Worm (Caenorhabditis elegans) whole organism, midembryonic: ENCODE measurements around the gene F14H8.5.
"Not testable (repeated sequence)": the region's sequence is repeated elsewhere in the genome, so short reads cannot be mapped to it uniquely, and the experiment has no call there.

Experiments used
- T22C8.4 ChIP-seq: fragments of 200-800 bp; sonication (Bioruptor generic); IDR thresholded peaks from 2 replicates; pipeline ENCODE4 v1.3.6; 2022; ENCODE audit warnings: missing genetic modification characterization, missing compliant biosample characterization
- cog-1 ChIP-seq: sonication (generic microtip); optimal IDR thresholded peaks from 2 replicates; lab custom pipeline; 2016; ENCODE audit warnings: missing genetic modification characterization, missing compliant biosample characterization
- flt-1 ChIP-seq: fragments of 200-800 bp; sonication (Bioruptor generic); IDR thresholded peaks from 2 replicates; pipeline ENCODE4 v1.3.6; 2022; ENCODE audit warnings: missing genetic modification characterization, missing compliant biosample characterization
- klf-2 ChIP-seq: fragments of 200-800 bp; sonication (Bioruptor generic); conservative IDR thresholded peaks from 2 replicates; pipeline ENCODE4 v1.3.6; 2022; ENCODE audit warnings: missing genetic modification reagents, missing genetic modification characterization, missing compliant biosample characterization
- med-1 ChIP-seq: sonication (generic microtip); optimal IDR thresholded peaks from 2 replicates; lab custom pipeline; 2017; ENCODE audit warnings: missing genetic modification characterization, mild to moderate bottlenecking, missing compliant biosample characterization, antibody characterized with exemption, missing genetic modification reagents; ENCODE audit not compliant: insufficient read depth
- ref-1 ChIP-seq: fragments of 200-800 bp; sonication (Bioruptor generic); conservative IDR thresholded peaks from 2 replicates; pipeline ENCODE4 v1.3.6; 2022; ENCODE audit warnings: missing genetic modification reagents, missing genetic modification characterization, missing compliant biosample characterization
- tab-1 ChIP-seq: fragments of 200-800 bp; sonication (Bioruptor generic); IDR thresholded peaks from 2 replicates; pipeline ENCODE4 v1.3.6; 2022; ENCODE audit warnings: missing genetic modification characterization, missing compliant biosample characterization
- ztf-23 ChIP-seq: fragments of 200-800 bp; sonication (Bioruptor generic); IDR thresholded peaks from 2 replicates; pipeline ENCODE4 v1.3.6; 2022; ENCODE audit warnings: missing genetic modification reagents, missing genetic modification characterization, missing compliant biosample characterization
- ztf-29 ChIP-seq: fragments of 200-800 bp; sonication (Bioruptor generic); IDR thresholded peaks from 2 replicates; pipeline ENCODE4 v1.3.6; 2022; ENCODE audit warnings: missing genetic modification reagents, missing genetic modification characterization, missing compliant biosample characterization

Gene F14H8.5

ce11 chrV:15036769-15037168 is 15.9 kb downstream of the F14H8.5 start, which contains the start of gene melo-3:
TSS of gene melo-3 (minus strand) at chrV:15036869.
- TF ChIP-seq flt-1; T22C8.4; ztf-23 (GFP tag; lab: Robert Waterston, UW): not testable (repeated sequence)

- no peak for TF ChIP-seq ref-1 (GFP tag; lab: Robert Waterston, UW)
- no peak for TF ChIP-seq cog-1 (tag; lab: Kevin White, UChicago)
- no peak for TF ChIP-seq ztf-29 (GFP tag; lab: Robert Waterston, UW)
- TF ChIP-seq ztf-23 (GFP tag; lab: Robert Waterston, UW): no peak
- no peak for TF ChIP-seq flt-1
- no peak for TF ChIP-seq med-1 (GFP tag; lab: Kevin White, UChicago)
- no peak for TF ChIP-seq klf-2 (GFP tag; lab: Robert Waterston, UW)
- no peak for TF ChIP-seq tab-1 (GFP tag; lab: Robert Waterston, UW)
- TF ChIP-seq T22C8.4: no peak
Observed at ce11 chrV:15048107-15048506, 27.3 kb downstream of the F14H8.5 start, which contains the start of gene sdc-3. TSS of gene sdc-3 (minus strand) at chrV:15048207.

- TF ChIP-seq flt-1 (no peak), med-1 (GFP tag; lab: Kevin White, UChicago) (no peak), tab-1 (GFP tag; lab: Robert Waterston, UW) (no peak), ref-1 (GFP tag; lab: Robert Waterston, UW) (no peak), T22C8.4 (no peak), ztf-29 (GFP tag; lab: Robert Waterston, UW) (no peak), ztf-23 (GFP tag; lab: Robert Waterston, UW) (no peak), cog-1 (tag; lab: Kevin White, UChicago) (no peak)
Observed at ce11 chrV:15051720-15052119, 30.9 kb downstream of the F14H8.5 start.

- TF ChIP-seq tab-1 (GFP tag; lab: Robert Waterston, UW) (no peak), ztf-23 (GFP tag; lab: Robert Waterston, UW) (no peak), cog-1 (tag; lab: Kevin White, UChicago) (no peak), ref-1 (GFP tag; lab: Robert Waterston, UW) (no peak), ztf-29 (GFP tag; lab: Robert Waterston, UW) (no peak), T22C8.4 (no peak), flt-1 (no peak), klf-2 (GFP tag; lab: Robert Waterston, UW) (no peak), med-1 (GFP tag; lab: Kevin White, UChicago) (no peak)
Observed at ce11 chrV:15052368-15052767, 31.5 kb downstream of the F14H8.5 start, which contains the start of the genes fbxa-82 and C25D7.5. TSS of gene fbxa-82 (minus strand) at chrV:15052530. TSS of gene C25D7.5 (plus strand) at chrV:15052650.

- TF ChIP-seq tab-1 (GFP tag; lab: Robert Waterston, UW) (no peak), ref-1 (GFP tag; lab: Robert Waterston, UW) (no peak)
Observed at ce11 chrV:15054733-15055132, 33.9 kb downstream of the F14H8.5 start.

- TF ChIP-seq tab-1 (GFP tag; lab: Robert Waterston, UW) (no peak), med-1 (GFP tag; lab: Kevin White, UChicago) (no peak), cog-1 (tag; lab: Kevin White, UChicago) (no peak), ztf-29 (GFP tag; lab: Robert Waterston, UW) (no peak), flt-1 (no peak)
Observed at ce11 chrV:15055873-15056272, 35.0 kb downstream of the F14H8.5 start, which contains the start of gene C25D7.16. TSS of gene C25D7.16 (plus strand) at chrV:15056173.

ce11 chrV:15056346-15056839 is 35.6 kb downstream of the F14H8.5 start:
- TF ChIP-seq tab-1 (GFP tag; lab: Robert Waterston, UW): no peak
- no peak for TF ChIP-seq med-1 (GFP tag; lab: Kevin White, UChicago)
- no peak for TF ChIP-seq flt-1
- TF ChIP-seq ztf-29 (GFP tag; lab: Robert Waterston, UW): no peak
- TF ChIP-seq klf-2 (GFP tag; lab: Robert Waterston, UW): no peak
- no peak for TF ChIP-seq ztf-23 (GFP tag; lab: Robert Waterston, UW)
- no peak for TF ChIP-seq ref-1 (GFP tag; lab: Robert Waterston, UW)
- TF ChIP-seq T22C8.4: no peak
- no peak for TF ChIP-seq cog-1 (tag; lab: Kevin White, UChicago)

ce11 chrV:15057724-15058123 is 36.9 kb downstream of the F14H8.5 start:
- TF ChIP-seq flt-1 (no peak), ref-1 (GFP tag; lab: Robert Waterston, UW) (no peak), med-1 (GFP tag; lab: Kevin White, UChicago) (no peak), klf-2 (GFP tag; lab: Robert Waterston, UW) (no peak), tab-1 (GFP tag; lab: Robert Waterston, UW) (no peak), ztf-29 (GFP tag; lab: Robert Waterston, UW) (no peak), ztf-23 (GFP tag; lab: Robert Waterston, UW) (no peak)

- no peak for TF ChIP-seq cog-1 (tag; lab: Kevin White, UChicago)
- no peak for TF ChIP-seq T22C8.4
- no peak for TF ChIP-seq med-1 (GFP tag; lab: Kevin White, UChicago)
- no peak for TF ChIP-seq klf-2 (GFP tag; lab: Robert Waterston, UW)
- TF ChIP-seq ztf-29 (GFP tag; lab: Robert Waterston, UW): no peak
- TF ChIP-seq flt-1: no peak
- TF ChIP-seq ztf-23 (GFP tag; lab: Robert Waterston, UW): no peak
- no peak for TF ChIP-seq ref-1 (GFP tag; lab: Robert Waterston, UW)
- no peak for TF ChIP-seq tab-1 (GFP tag; lab: Robert Waterston, UW)
Observed at ce11 chrV:15058423-15058822, 37.6 kb downstream of the F14H8.5 start.

- TF ChIP-seq ztf-29 (GFP tag; lab: Robert Waterston, UW) (no peak), cog-1 (tag; lab: Kevin White, UChicago) (no peak), ref-1 (GFP tag; lab: Robert Waterston, UW) (no peak), T22C8.4 (no peak), klf-2 (GFP tag; lab: Robert Waterston, UW) (no peak)
Observed at ce11 chrV:15058965-15059364, 38.1 kb downstream of the F14H8.5 start.
